Fruit fly (Drosophila melanogaster) whole organism, embryonic: Measurements from ENCODE around the gene CG12009.
A peak's percentile ranks its signal among the peaks of the same experiment; 100 is the strongest.

Experiments used
- ATbp ChIP-seq: fragments of 200-800 bp; sonication (Bioruptor generic); optimal IDR thresholded peaks from 2 replicates; lab custom pipeline; 2017; ENCODE audit warnings: missing biosample characterization, mild to moderate bottlenecking, missing genetic modification characterization, missing genetic modification reagents
- Awh ChIP-seq: fragments of 200-800 bp; sonication (Bioruptor generic); IDR thresholded peaks from 2 replicates; pipeline ENCODE4, ENCODE4 v1.3.6; 2022; ENCODE audit warnings: missing biosample characterization, missing genetic modification characterization
- B-H1 ChIP-seq: fragments of 200-800 bp; sonication (Bioruptor generic); IDR thresholded peaks from 3 replicates; pipeline ENCODE4 v1.3.6; 2022; ENCODE audit warnings: missing biosample characterization, missing genetic modification characterization
- CG10209 ChIP-seq: fragments of 200-800 bp; sonication (Bioruptor generic); optimal IDR thresholded peaks from 3 replicates; lab custom pipeline; 2017; ENCODE audit warnings: missing biosample characterization, mild to moderate bottlenecking, missing genetic modification characterization, missing genetic modification reagents
- CG13287 ChIP-seq: fragments of 200-800 bp; sonication (Bioruptor generic); IDR thresholded peaks from 2 replicates; pipeline ENCODE4 v1.3.6; 2022; ENCODE audit warnings: missing biosample characterization, missing genetic modification characterization; ENCODE audit not compliant: partially characterized antibody
- CG14667 ChIP-seq: fragments of 200-800 bp; sonication (Bioruptor generic); IDR thresholded peaks from 2 replicates; pipeline ENCODE4 v1.3.6; 2022; ENCODE audit warnings: missing biosample characterization, missing genetic modification characterization
- CG30403 ChIP-seq: fragments of 200-800 bp; sonication (Bioruptor generic); optimal IDR thresholded peaks from 3 replicates; lab custom pipeline; 2016; ENCODE audit warnings: missing biosample characterization, missing genetic modification characterization
- CG31441 ChIP-seq: fragments of 200-800 bp; sonication (Bioruptor generic); IDR thresholded peaks from 2 replicates; pipeline ENCODE4 v1.3.6; 2022; ENCODE audit warnings: missing biosample characterization, missing genetic modification characterization
- CG32772 ChIP-seq: fragments of 200-800 bp; sonication (Bioruptor generic); IDR thresholded peaks from 2 replicates; pipeline ENCODE4 v1.3.6; 2022; ENCODE audit warnings: missing biosample characterization, missing genetic modification characterization
- CG3281 ChIP-seq: fragments of 200-800 bp; sonication (Bioruptor generic); optimal IDR thresholded peaks from 3 replicates; lab custom pipeline; 2017; ENCODE audit warnings: missing biosample characterization, mild to moderate bottlenecking, missing genetic modification characterization
- CG33213 ChIP-seq: fragments of 200-800 bp; sonication (Bioruptor generic); optimal IDR thresholded peaks from 3 replicates; lab custom pipeline; 2016; ENCODE audit warnings: missing biosample characterization, missing genetic modification characterization
- CG34422 ChIP-seq: fragments of 200-800 bp; sonication (Bioruptor generic); IDR thresholded peaks from 3 replicates; pipeline ENCODE4 v1.3.6; 2022; ENCODE audit warnings: missing biosample characterization, missing genetic modification characterization
- CG4328 ChIP-seq: fragments of 200-800 bp; sonication (Bioruptor generic); optimal IDR thresholded peaks from 3 replicates; lab custom pipeline; 2017; ENCODE audit warnings: missing biosample characterization, missing genetic modification reagents, missing genetic modification characterization
- CG6175 ChIP-seq: fragments of 200-800 bp; sonication (Bioruptor generic); IDR thresholded peaks from 3 replicates; pipeline ENCODE4 v1.3.6; 2022; ENCODE audit warnings: missing biosample characterization, missing genetic modification characterization
- CG6254 ChIP-seq: fragments of 200-800 bp; sonication (Bioruptor generic); optimal IDR thresholded peaks from 3 replicates; lab custom pipeline; 2017; ENCODE audit warnings: mild to moderate bottlenecking, missing biosample characterization, missing genetic modification reagents, missing genetic modification characterization
- CG6854 ChIP-seq: fragments of 200-800 bp; sonication (Bioruptor generic); optimal IDR thresholded peaks from 3 replicates; lab custom pipeline; 2017; ENCODE audit warnings: missing biosample characterization, mild to moderate bottlenecking, missing genetic modification characterization
- CG7271 ChIP-seq: fragments of 200-800 bp; sonication (Bioruptor generic); optimal IDR thresholded peaks from 2 replicates; lab custom pipeline; 2018; ENCODE audit warnings: missing biosample characterization, mild to moderate bottlenecking, missing genetic modification characterization, moderate library complexity
- CG7786 ChIP-seq: fragments of 200-800 bp; sonication (Bioruptor generic); optimal IDR thresholded peaks from 2 replicates; lab custom pipeline; 2016; ENCODE audit warnings: missing biosample characterization, missing genetic modification characterization
- Camta ChIP-seq: fragments of 200-800 bp; sonication (Bioruptor generic); optimal IDR thresholded peaks from 2 replicates; lab custom pipeline; 2016; ENCODE audit warnings: missing biosample characterization, missing genetic modification characterization
- Hand ChIP-seq: fragments of 200-800 bp; sonication (Bioruptor generic); optimal IDR thresholded peaks from 2 replicates; lab custom pipeline; 2017; ENCODE audit warnings: mild to moderate bottlenecking, missing biosample characterization, missing genetic modification reagents, missing genetic modification characterization
- Hmx ChIP-seq: fragments of 200-800 bp; sonication (Bioruptor generic); optimal IDR thresholded peaks from 2 replicates; lab custom pipeline; 2016; ENCODE audit warnings: missing biosample characterization, missing genetic modification characterization
- Mrtf ChIP-seq: fragments of 200-800 bp; sonication (Bioruptor generic); IDR thresholded peaks from 3 replicates; pipeline ENCODE4 v1.3.6; 2022; ENCODE audit warnings: missing biosample characterization, missing genetic modification characterization
- Nf-YA ChIP-seq: fragments of 200-800 bp; sonication (Bioruptor generic); IDR thresholded peaks from 2 replicates; pipeline ENCODE4 v1.3.6; 2022; ENCODE audit warnings: missing biosample characterization, missing genetic modification characterization
- Oaz ChIP-seq: fragments of 200-800 bp; sonication (Bioruptor generic); IDR thresholded peaks from 2 replicates; pipeline ENCODE4 v1.3.6; 2022; ENCODE audit warnings: missing biosample characterization, missing genetic modification characterization
- Oli ChIP-seq: fragments of 200-800 bp; sonication (Bioruptor generic); optimal IDR thresholded peaks from 2 replicates; lab custom pipeline; 2018; ENCODE audit warnings: missing biosample characterization, mild to moderate bottlenecking, missing genetic modification characterization, moderate library complexity
- Ptx1 ChIP-seq: fragments of 200-800 bp; sonication (Bioruptor generic); IDR thresholded peaks from 2 replicates; pipeline ENCODE4 v1.3.6; 2022; ENCODE audit warnings: missing biosample characterization, missing genetic modification characterization
- Rfx ChIP-seq: fragments of 200-800 bp; sonication (Bioruptor generic); IDR thresholded peaks from 2 replicates; pipeline ENCODE4 v1.3.6; 2022; ENCODE audit warnings: missing biosample characterization, missing genetic modification characterization
- TFAM ChIP-seq: fragments of 200-800 bp; sonication (Bioruptor generic); optimal IDR thresholded peaks from 2 replicates; lab custom pipeline; 2017; ENCODE audit warnings: missing biosample characterization, missing genetic modification characterization, inconsistent platforms
- aop ChIP-seq: fragments of 200-800 bp; sonication (Bioruptor generic); IDR thresholded peaks from 2 replicates; pipeline ENCODE4 v1.3.6; 2022; ENCODE audit warnings: missing biosample characterization, missing genetic modification characterization
- bowl ChIP-seq: fragments of 200-800 bp; sonication (Bioruptor generic); IDR thresholded peaks from 2 replicates; pipeline ENCODE4 v1.3.6; 2022; ENCODE audit warnings: missing biosample characterization, missing genetic modification characterization
- cad ChIP-seq: fragments of >200 bp; optimal IDR thresholded peaks from 2 replicates; lab custom pipeline; 2017; ENCODE audit warnings: missing biosample characterization, missing genetic modification characterization
- cato ChIP-seq: fragments of 200-800 bp; sonication (Bioruptor generic); optimal IDR thresholded peaks from 2 replicates; lab custom pipeline; 2016; ENCODE audit warnings: missing biosample characterization, missing genetic modification characterization, borderline replicate concordance
- dati ChIP-seq: fragments of 200-800 bp; sonication (Bioruptor generic); IDR thresholded peaks from 2 replicates; pipeline ENCODE4 v1.3.6; 2022; ENCODE audit warnings: missing biosample characterization, missing genetic modification characterization
- fd96Cb ChIP-seq: fragments of 200-800 bp; sonication (Bioruptor generic); optimal IDR thresholded peaks from 2 replicates; lab custom pipeline; 2018; ENCODE audit warnings: missing biosample characterization, mild to moderate bottlenecking, missing genetic modification characterization, moderate library complexity
- hbn ChIP-seq: fragments of 200-800 bp; sonication (Bioruptor generic); IDR thresholded peaks from 2 replicates; pipeline ENCODE4 v1.3.6; 2022; ENCODE audit warnings: missing biosample characterization, missing genetic modification characterization; ENCODE audit not compliant: partially characterized antibody
- kah ChIP-seq: fragments of 200-800 bp; sonication (Bioruptor generic); optimal IDR thresholded peaks from 2 replicates; lab custom pipeline; 2018; ENCODE audit warnings: missing biosample characterization, mild to moderate bottlenecking, missing genetic modification characterization
- lilli ChIP-seq: fragments of 200-800 bp; sonication (Bioruptor generic); optimal IDR thresholded peaks from 3 replicates; lab custom pipeline; 2016; ENCODE audit warnings: missing biosample characterization, missing genetic modification characterization
- luna ChIP-seq: fragments of 200-800 bp; sonication (Bioruptor generic); optimal IDR thresholded peaks from 2 replicates; lab custom pipeline; 2016; ENCODE audit warnings: missing biosample characterization, missing genetic modification characterization
- odd ChIP-seq: fragments of 200-800 bp; sonication (Bioruptor generic); optimal IDR thresholded peaks from 2 replicates; lab custom pipeline; 2017; ENCODE audit warnings: missing biosample characterization, mild to moderate bottlenecking, missing genetic modification characterization
- pb ChIP-seq: fragments of 200-800 bp; sonication (Bioruptor generic); optimal IDR thresholded peaks from 3 replicates; lab custom pipeline; 2016; ENCODE audit warnings: missing biosample characterization, missing genetic modification characterization
- pita ChIP-seq: fragments of 200-800 bp; sonication (Bioruptor generic); optimal IDR thresholded peaks from 2 replicates; lab custom pipeline; 2017; ENCODE audit warnings: missing biosample characterization, mild to moderate bottlenecking, missing genetic modification characterization
- salm ChIP-seq: fragments of 200-800 bp; sonication (Bioruptor generic); optimal IDR thresholded peaks from 2 replicates; lab custom pipeline; 2018; ENCODE audit warnings: missing biosample characterization, mild to moderate bottlenecking, missing genetic modification characterization
- scrt ChIP-seq: fragments of 200-800 bp; sonication (Bioruptor generic); optimal IDR thresholded peaks from 2 replicates; lab custom pipeline; 2018; ENCODE audit warnings: missing biosample characterization, mild to moderate bottlenecking, missing genetic modification characterization, moderate library complexity
- sd ChIP-seq: fragments of 200-800 bp; sonication (Bioruptor generic); optimal IDR thresholded peaks from 3 replicates; lab custom pipeline; 2018; ENCODE audit warnings: missing biosample characterization, mild to moderate bottlenecking, missing genetic modification characterization, moderate library complexity
- slbo ChIP-seq: fragments of 200-800 bp; sonication (Bioruptor generic); IDR thresholded peaks from 2 replicates; pipeline ENCODE4 v1.3.6; 2022; ENCODE audit warnings: missing biosample characterization, missing genetic modification characterization
- tgo ChIP-seq: fragments of 200-800 bp; sonication (Bioruptor generic); IDR thresholded peaks from 3 replicates; pipeline ENCODE4 v1.3.6; 2022; ENCODE audit warnings: missing biosample characterization, missing genetic modification characterization
- trem ChIP-seq: fragments of 200-800 bp; optimal IDR thresholded peaks from 3 replicates; lab custom pipeline; 2019; ENCODE audit warnings: missing biosample characterization, mild to moderate bottlenecking, missing genetic modification characterization, moderate library complexity
- ttk ChIP-seq: fragments of 200-800 bp; sonication (Bioruptor generic); IDR thresholded peaks from 2 replicates; pipeline ENCODE4 v2.1.2; 2022; ENCODE audit warnings: missing biosample characterization, missing genetic modification characterization
- vnd ChIP-seq: fragments of 200-800 bp; sonication (Bioruptor generic); IDR thresholded peaks from 3 replicates; pipeline ENCODE4 v1.3.6; 2022; ENCODE audit warnings: missing biosample characterization, missing genetic modification characterization; ENCODE audit not compliant: partially characterized antibody
- zen ChIP-seq: fragments of 200-800 bp; sonication (Bioruptor generic); optimal IDR thresholded peaks from 3 replicates; lab custom pipeline; 2018; ENCODE audit warnings: missing biosample characterization, mild to moderate bottlenecking, missing genetic modification characterization, moderate library complexity
- zfh2 ChIP-seq: fragments of 200-800 bp; sonication (Bioruptor generic); optimal IDR thresholded peaks from 2 replicates; lab custom pipeline; 2016; ENCODE audit warnings: missing biosample characterization, missing genetic modification characterization

Gene CG12009

dm6 chr3L:3319223-3319643 is 28.0 kb downstream of the CG12009 start, which contains the start of the genes PIG-C, CG12016 and Dpm2 (continued):
- TF ChIP-seq CG31441 (peak; percentile 69; the same call in 1 of the 2 replicates), tgo (GFP tag; lab: Robert Waterston, UW) (peak; percentile 65; the same call in 2 of the 3 replicates), Hmx (GFP tag; lab: Kevin White, UChicago) (peak; percentile 19), Camta (GFP tag; lab: Kevin White, UChicago) (peak; percentile 54), Rfx (GFP tag; lab: Robert Waterston, UW) (peak; percentile 81), CG34422 (GFP tag; lab: Robert Waterston, UW) (peak; percentile 59; the same call in 1 of the 3 replicates), CG14667 (GFP tag; lab: Robert Waterston, UW) (peak; percentile 60), trem (tag; lab: Kevin White, UChicago) (peak; percentile 77), ttk (peak; percentile 55; the same call in 1 of the 2 replicates), dati (GFP tag; lab: Robert Waterston, UW) (no peak), B-H1 (GFP tag; lab: Robert Waterston, UW) (peak; percentile 38; the same call in 1 of the 3 replicates), lilli (GFP tag; lab: Kevin White, UChicago) (peak; percentile 89), CG4328 (GFP tag; lab: Kevin White, UChicago) (peak; percentile 58), TFAM (GFP tag; lab: Kevin White, UChicago) (no peak), odd (GFP tag; lab: Kevin White, UChicago) (no peak), CG7786 (GFP tag; lab: Kevin White, UChicago) (peak; percentile 71), Oli (tag; lab: Kevin White, UChicago) (peak; percentile 28), CG7271 (tag; lab: Kevin White, UChicago) (no peak), cad (GFP tag; lab: Kevin White, UChicago) (no peak), scrt (GFP tag; lab: Kevin White, UChicago) (no peak), CG13287 (GFP tag; lab: Robert Waterston, UW) (peak; percentile 97), CG6175 (no peak), zfh2 (GFP tag; lab: Kevin White, UChicago) (peak; percentile 83), CG6854 (GFP tag; lab: Kevin White, UChicago) (no peak), Ptx1 (GFP tag; lab: Robert Waterston, UW) (peak; percentile 69), CG33213 (GFP tag; lab: Kevin White, UChicago) (peak; percentile 55), luna (GFP tag; lab: Kevin White, UChicago) (peak; percentile 58), salm (tag; lab: Kevin White, UChicago) (peak; percentile 2), sd (tag; lab: Kevin White, UChicago) (no peak), aop (GFP tag; lab: Robert Waterston, UW) (no peak), slbo (GFP tag; lab: Robert Waterston, UW) (peak; percentile 81), CG10209 (GFP tag; lab: Kevin White, UChicago) (peak; percentile 35), ATbp (GFP tag; lab: Kevin White, UChicago) (no peak), fd96Cb (tag; lab: Kevin White, UChicago) (peak; percentile 45), CG30403 (peak; percentile 86), pb (GFP tag; lab: Kevin White, UChicago) (peak; percentile 18), hbn (GFP tag; lab: Robert Waterston, UW) (peak; percentile 95), cato (GFP tag; lab: Kevin White, UChicago) (peak; percentile 67), Oaz (GFP tag; lab: Robert Waterston, UW) (peak; percentile 47; the same call in 1 of the 2 replicates), pita (no peak), zen (tag; lab: Kevin White, UChicago) (peak; percentile 60), CG6254 (GFP tag; lab: Kevin White, UChicago) (no peak), Awh (no peak), bowl (GFP tag; lab: Robert Waterston, UW) (no peak), vnd (GFP tag; lab: Robert Waterston, UW) (peak; percentile 96), kah (peak; percentile 33), Nf-YA (GFP tag; lab: Robert Waterston, UW) (0 out of 2 replicates have a peak, but pooled peaks have one; percentile 6), CG32772 (GFP tag; lab: Robert Waterston, UW) (peak; percentile 57; the same call in 1 of the 2 replicates), Mrtf (GFP tag; lab: Robert Waterston, UW) (no peak), CG3281 (GFP tag; lab: Kevin White, UChicago) (peak; percentile 27), Hand (no peak)
